Worm (Caenorhabditis elegans) whole organism, L2 larva: ENCODE results near the gene sma-1.
A peak's percentile ranks its signal among the peaks of the same experiment; 100 is the strongest.

Source experiments
- C34F6.9 ChIP-seq: fragments of 150-350 bp; optimal IDR thresholded peaks from 2 replicates; lab custom pipeline; 2014; ENCODE audit warnings: missing biosample characterization, missing genetic modification characterization
- F13H6.1 ChIP-seq: sonication (generic microtip); optimal IDR thresholded peaks from 2 replicates; lab custom pipeline; 2016; ENCODE audit warnings: missing genetic modification characterization, missing compliant biosample characterization
- R02D3.7 ChIP-seq: fragments of 150-350 bp; optimal IDR thresholded peaks from 2 replicates; lab custom pipeline; 2014; ENCODE audit warnings: missing biosample characterization, missing genetic modification characterization
- Y55F3AM.14 ChIP-seq: fragments of 200-800 bp; sonication (Bioruptor generic); optimal IDR thresholded peaks from 2 replicates; lab custom pipeline; 2018; ENCODE audit warnings: mild to moderate bottlenecking, missing genetic modification characterization, missing compliant biosample characterization
- ZK546.5 ChIP-seq: sonication (generic microtip); optimal IDR thresholded peaks from 2 replicates; lab custom pipeline; 2017; ENCODE audit warnings: missing biosample characterization, missing genetic modification characterization
- alr-1 ChIP-seq: fragments of 150-350 bp; optimal IDR thresholded peaks from 2 replicates; lab custom pipeline; 2014; ENCODE audit warnings: missing biosample characterization, missing genetic modification characterization
- aly-2 ChIP-seq: fragments of 150-350 bp; optimal IDR thresholded peaks from 2 replicates; lab custom pipeline; 2014; ENCODE audit warnings: missing biosample characterization, missing genetic modification characterization
- ama-1 ChIP-seq: fragments of 150-350 bp; optimal IDR thresholded peaks from 2 replicates; lab custom pipeline; 2018; ENCODE audit warnings: inconsistent platforms
- blmp-1 ChIP-seq: sonication (generic microtip); optimal IDR thresholded peaks from 2 replicates; lab custom pipeline; 2017; ENCODE audit warnings: missing genetic modification characterization, mild to moderate bottlenecking, missing compliant biosample characterization, antibody characterized with exemption, moderate library complexity; ENCODE audit not compliant: insufficient read depth
- ceh-16 ChIP-seq: fragments of 150-350 bp; optimal IDR thresholded peaks from 2 replicates; lab custom pipeline; 2014; ENCODE audit warnings: missing biosample characterization, missing genetic modification characterization
- ceh-82 ChIP-seq: fragments of 150-350 bp; optimal IDR thresholded peaks from 2 replicates; lab custom pipeline; 2014; ENCODE audit warnings: missing biosample characterization, missing genetic modification characterization
- crh-2 ChIP-seq: sonication (generic microtip); optimal IDR thresholded peaks from 2 replicates; lab custom pipeline; 2017; ENCODE audit warnings: missing biosample characterization, missing genetic modification characterization
- dmd-4 ChIP-seq: sonication (generic microtip); optimal IDR thresholded peaks from 2 replicates; lab custom pipeline; 2017; ENCODE audit warnings: missing biosample characterization, missing genetic modification characterization
- elt-1 ChIP-seq: fragments of 150-350 bp; optimal IDR thresholded peaks from 2 replicates; lab custom pipeline; 2014; ENCODE audit warnings: missing biosample characterization, missing genetic modification characterization
- fos-1 ChIP-seq: fragments of 150-350 bp; optimal IDR thresholded peaks from 2 replicates; lab custom pipeline; 2014; ENCODE audit warnings: missing biosample characterization, missing genetic modification characterization
- gmeb-1 ChIP-seq: fragments of 150-350 bp; optimal IDR thresholded peaks from 2 replicates; lab custom pipeline; 2014; ENCODE audit warnings: missing biosample characterization, missing genetic modification characterization
- lin-11 ChIP-seq: fragments of 150-350 bp; sonication (generic microtip); optimal IDR thresholded peaks from 2 replicates; lab custom pipeline; 2014; ENCODE audit warnings: missing biosample characterization, missing genetic modification characterization, inconsistent platforms, mixed read lengths
- lin-13 ChIP-seq: fragments of 150-350 bp; optimal IDR thresholded peaks from 2 replicates; lab custom pipeline; 2014; ENCODE audit warnings: missing biosample characterization, missing genetic modification reagents, missing genetic modification characterization
- lin-39 ChIP-seq: fragments of 150-350 bp; optimal IDR thresholded peaks from 2 replicates; lab custom pipeline; 2014; ENCODE audit warnings: missing biosample characterization, missing genetic modification reagents, missing genetic modification characterization
- lsy-2 ChIP-seq, 2 experiments: fragments of 150-350 bp in 1 of 2; sonication (generic microtip) in 1 of 2; optimal IDR thresholded peaks; 2 replicates each; lab custom pipeline; 2014 to 2017; ENCODE audit warnings: missing biosample characterization in 2 of 2, missing genetic modification characterization in 2 of 2
- mab-5 ChIP-seq: fragments of 150-350 bp; optimal IDR thresholded peaks from 2 replicates; lab custom pipeline; 2014; ENCODE audit warnings: missing biosample characterization, missing genetic modification characterization
- mbf-1 ChIP-seq: sonication (generic microtip); optimal IDR thresholded peaks from 2 replicates; lab custom pipeline; 2017; ENCODE audit warnings: missing biosample characterization, missing genetic modification characterization
- mdl-1 ChIP-seq, 2 experiments: fragments of 150-350 bp in 1 of 2; sonication (generic microtip) in 1 of 2; optimal IDR thresholded peaks; 2 replicates each; lab custom pipeline; 2017; ENCODE audit warnings: missing biosample characterization in 2 of 2, missing genetic modification characterization in 2 of 2
- nhr-10 ChIP-seq: sonication (generic microtip); optimal IDR thresholded peaks from 2 replicates; lab custom pipeline; 2017; ENCODE audit warnings: missing biosample characterization, missing genetic modification characterization
- nhr-11 ChIP-seq: fragments of 150-350 bp; optimal IDR thresholded peaks from 2 replicates; lab custom pipeline; 2014; ENCODE audit warnings: missing biosample characterization, missing genetic modification characterization
- nhr-12 ChIP-seq: fragments of 150-350 bp; optimal IDR thresholded peaks from 2 replicates; lab custom pipeline; 2014; ENCODE audit warnings: missing biosample characterization, missing genetic modification characterization
- nhr-129 ChIP-seq: fragments of 150-350 bp; optimal IDR thresholded peaks from 2 replicates; lab custom pipeline; 2014; ENCODE audit warnings: missing biosample characterization, missing genetic modification characterization
- nhr-21 ChIP-seq: fragments of 150-350 bp; optimal IDR thresholded peaks from 2 replicates; lab custom pipeline; 2014; ENCODE audit warnings: missing biosample characterization, missing genetic modification characterization
- nhr-23 ChIP-seq: fragments of 150-350 bp; optimal IDR thresholded peaks from 2 replicates; lab custom pipeline; 2014; ENCODE audit warnings: missing biosample characterization, missing genetic modification reagents, missing genetic modification characterization
- nhr-237 ChIP-seq: fragments of 150-350 bp; optimal IDR thresholded peaks from 2 replicates; lab custom pipeline; 2014; ENCODE audit warnings: missing biosample characterization, missing genetic modification characterization
- nhr-25 ChIP-seq: fragments of 150-350 bp; sonication (generic microtip); optimal IDR thresholded peaks from 3 replicates; lab custom pipeline; 2014; ENCODE audit warnings: missing biosample characterization, missing genetic modification characterization
- nhr-6 ChIP-seq: fragments of 150-350 bp; optimal IDR thresholded peaks from 2 replicates; lab custom pipeline; 2014; ENCODE audit warnings: missing biosample characterization, missing genetic modification characterization
- nhr-77 ChIP-seq: fragments of 150-350 bp; optimal IDR thresholded peaks from 2 replicates; lab custom pipeline; 2014; ENCODE audit warnings: missing biosample characterization, missing genetic modification characterization
- peb-1 ChIP-seq: fragments of 150-350 bp; optimal IDR thresholded peaks from 2 replicates; lab custom pipeline; 2014; ENCODE audit warnings: missing biosample characterization, missing genetic modification characterization
- sem-4 ChIP-seq: fragments of 150-350 bp; optimal IDR thresholded peaks from 2 replicates; lab custom pipeline; 2014; ENCODE audit warnings: missing biosample characterization, missing genetic modification reagents, missing genetic modification characterization
- skn-1 ChIP-seq: sonication (generic microtip); optimal IDR thresholded peaks from 2 replicates; lab custom pipeline; 2017; ENCODE audit warnings: missing biosample characterization, missing genetic modification characterization
- snpc-4 ChIP-seq: fragments of 150-350 bp; optimal IDR thresholded peaks from 2 replicates; lab custom pipeline; 2014; ENCODE audit warnings: missing biosample characterization, missing genetic modification characterization
- unc-39 ChIP-seq: fragments of 150-350 bp; optimal IDR thresholded peaks from 2 replicates; lab custom pipeline; 2014; ENCODE audit warnings: missing biosample characterization, missing genetic modification characterization
- unc-55 ChIP-seq: fragments of 150-350 bp; sonication (generic microtip); optimal IDR thresholded peaks from 3 replicates; lab custom pipeline; 2014; ENCODE audit warnings: missing biosample characterization, missing genetic modification reagents, missing genetic modification characterization
- unc-62 ChIP-seq: fragments of 150-350 bp; optimal IDR thresholded peaks from 2 replicates; lab custom pipeline; 2014; ENCODE audit warnings: missing biosample characterization, missing genetic modification reagents, missing genetic modification characterization
- ztf-1 ChIP-seq: fragments of 200-800 bp; sonication (Bioruptor generic); conservative IDR thresholded peaks from 2 replicates; pipeline ENCODE4 v1.3.6; 2022; ENCODE audit warnings: missing genetic modification characterization, missing compliant biosample characterization
- ztf-11 ChIP-seq: sonication (generic microtip); optimal IDR thresholded peaks from 2 replicates; lab custom pipeline; 2017; ENCODE audit warnings: missing biosample characterization, missing genetic modification characterization
- ztf-4 ChIP-seq: fragments of 150-350 bp; optimal IDR thresholded peaks from 2 replicates; lab custom pipeline; 2014; ENCODE audit warnings: missing biosample characterization, missing genetic modification characterization

Gene sma-1

DNA sequence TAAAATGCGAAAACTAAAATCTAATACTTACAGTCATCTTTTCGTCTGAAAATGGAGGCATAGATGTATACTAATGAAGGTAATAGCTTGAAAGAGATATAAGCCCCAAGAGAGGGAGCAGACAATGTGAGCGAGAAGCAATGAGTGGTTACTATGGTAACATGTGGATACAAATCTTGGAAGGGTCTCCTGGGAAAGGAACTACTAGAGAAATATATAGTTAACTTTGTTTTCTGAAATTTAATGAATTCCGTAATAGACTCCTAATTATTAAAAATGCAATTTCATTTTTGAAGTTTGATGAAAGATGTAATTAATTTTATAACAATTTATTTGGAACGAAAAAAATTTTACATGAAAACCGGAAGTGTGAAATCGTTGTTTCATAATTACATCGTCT, 28.1 kb downstream of the sma-1 start, which contains the start of gene osm-6:
osm-6 (minus strand) TSS at position 101 of the 400 bp plus-strand sequence.
- TF ChIP-seq R02D3.7 (tag; lab: Kevin White, UChicago) (no peak), mbf-1 (no peak), gmeb-1 (tag; lab: Kevin White, UChicago) (no peak), mdl-1 (tag; optimal IDR thresholded peaks at IDR 0.05; lab: Kevin White, UChicago) (no peak), mab-5 (tag; lab: Kevin White, UChicago) (no peak), unc-55 (no peak), alr-1 (no peak), ama-1 (no peak), nhr-77 (tag; lab: Kevin White, UChicago) (no peak), snpc-4 (tag; lab: Kevin White, UChicago) (no peak), ztf-1 (GFP tag; lab: Robert Waterston, UW) (no peak), ztf-11 (tag; lab: Kevin White, UChicago) (no peak), unc-62 (GFP tag; lab: Kevin White, UChicago) (no peak), blmp-1 (tag; lab: Kevin White, UChicago) (no peak), sem-4 (tag; lab: Kevin White, UChicago) (no peak), crh-2 (tag; lab: Kevin White, UChicago) (no peak), lin-39 (tag; lab: Kevin White, UChicago) (no peak)
- TF ChIP-seq, all 48 proteins: peak for 0

DNA sequence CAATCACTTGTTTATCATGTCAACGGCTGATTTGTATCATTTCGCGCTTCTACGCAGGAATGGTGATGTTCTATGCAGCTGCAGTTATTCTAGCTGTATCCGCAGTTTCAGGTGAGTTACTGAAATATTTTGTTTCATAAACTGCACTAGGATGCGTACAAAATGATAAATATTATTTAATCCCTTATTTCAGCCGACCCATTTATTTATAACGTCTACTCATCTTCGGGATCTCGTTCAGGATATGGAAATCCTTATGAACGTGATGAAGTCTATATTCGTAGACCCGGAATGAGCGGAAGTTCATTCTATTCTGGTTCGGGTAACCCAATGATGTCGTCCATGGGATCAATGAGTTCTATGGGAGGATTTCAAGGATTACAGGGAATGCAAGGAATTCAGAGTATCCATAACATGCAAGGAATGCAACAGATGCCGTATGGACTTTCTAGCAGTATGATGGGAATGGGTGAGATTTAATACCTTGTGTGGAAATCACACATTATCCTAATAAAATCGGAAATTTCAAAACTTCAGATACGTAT, 29.9 kb downstream of the sma-1 start, which contains the start of gene F58H1.2:
F58H1.2 (plus strand) TSS at position 51 of the 545 bp plus-strand sequence.
- TF ChIP-seq gmeb-1 (tag; lab: Kevin White, UChicago) (no peak), nhr-23 (tag; lab: Kevin White, UChicago) (no peak), ztf-11 (tag; lab: Kevin White, UChicago) (no peak), nhr-25 (tag; lab: Kevin White, UChicago) (no peak), ceh-16 (tag; lab: Kevin White, UChicago) (no peak), lsy-2 (tag; optimal IDR thresholded peaks at IDR 0.05; lab: Kevin White, UChicago) (no peak), nhr-129 (tag; lab: Kevin White, UChicago) (no peak), sem-4 (tag; lab: Kevin White, UChicago) (no peak), aly-2 (tag; lab: Kevin White, UChicago) (no peak), nhr-237 (no peak), skn-1 (tag; lab: Kevin White, UChicago) (no peak), ztf-1 (GFP tag; lab: Robert Waterston, UW) (no peak), dmd-4 (no peak), unc-62 (GFP tag; lab: Kevin White, UChicago) (no peak), nhr-12 (tag; lab: Kevin White, UChicago) (no peak), lin-11 (tag; lab: Kevin White, UChicago) (no peak), nhr-10 (tag; lab: Kevin White, UChicago) (no peak), lin-39 (tag; lab: Kevin White, UChicago) (no peak)

- TF ChIP-seq dmd-4 (no peak), ztf-1 (GFP tag; lab: Robert Waterston, UW) (no peak), nhr-12 (tag; lab: Kevin White, UChicago) (no peak), lin-13 (GFP tag; lab: Kevin White, UChicago) (peak; percentile 36), ceh-82 (no peak), nhr-10 (tag; lab: Kevin White, UChicago) (no peak), alr-1 (no peak), mbf-1 (no peak), nhr-25 (tag; lab: Kevin White, UChicago) (no peak), unc-39 (no peak), crh-2 (tag; lab: Kevin White, UChicago) (peak; percentile 26), blmp-1 (tag; lab: Kevin White, UChicago) (no peak), aly-2 (tag; lab: Kevin White, UChicago) (no peak), nhr-21 (no peak), unc-62 (GFP tag; lab: Kevin White, UChicago) (no peak), fos-1 (tag; lab: Kevin White, UChicago) (peak; percentile 6), snpc-4 (tag; lab: Kevin White, UChicago) (peak; percentile 11), ZK546.5 (tag; lab: Kevin White, UChicago) (no peak), mab-5 (tag; lab: Kevin White, UChicago) (no peak), R02D3.7 (tag; lab: Kevin White, UChicago) (no peak), lin-39 (tag; lab: Kevin White, UChicago) (no peak), elt-1 (no peak), lin-11 (tag; lab: Kevin White, UChicago) (no peak), Y55F3AM.14 (GFP tag; lab: Kevin White, UChicago) (no peak), peb-1 (tag; lab: Kevin White, UChicago) (no peak), skn-1 (tag; lab: Kevin White, UChicago) (no peak), lsy-2 (tag; optimal IDR thresholded peaks at IDR 0.05; lab: Kevin White, UChicago) (peak in 1 of 2 experiments; percentile 70), nhr-23 (tag; lab: Kevin White, UChicago) (no peak), C34F6.9 (tag; lab: Kevin White, UChicago) (peak; percentile 82), nhr-6 (tag; lab: Kevin White, UChicago) (no peak), ztf-4 (tag; lab: Kevin White, UChicago) (no peak), ceh-16 (tag; lab: Kevin White, UChicago) (no peak), F13H6.1 (tag; lab: Kevin White, UChicago) (no peak), ztf-11 (tag; lab: Kevin White, UChicago) (no peak), nhr-129 (tag; lab: Kevin White, UChicago) (peak; percentile 37), sem-4 (tag; lab: Kevin White, UChicago) (no peak), nhr-77 (tag; lab: Kevin White, UChicago) (no peak), nhr-11 (tag; lab: Kevin White, UChicago) (no peak)
These were observed 34.2 kb downstream of the sma-1 start, which contains the start of the genes aman-2 and F58H1.3 for ce11 chrV:11933196-11934028. Gene aman-2, minus strand, starts transcription at chrV:11933246. Gene F58H1.3, plus strand, starts transcription at chrV:11933978.
